Fruit fly (Drosophila melanogaster) Kc167 (cell line): ENCODE data around the gene PGAP2.

ENCODE experiments used
- h ChIP-seq: fragments of >200 bp; optimal IDR thresholded peaks from 3 replicates; lab custom pipeline; 2018; ENCODE audit warnings: missing external identifiers
- insv ChIP-seq: fragments of >200 bp; optimal IDR thresholded peaks from 3 replicates; lab custom pipeline; 2018; ENCODE audit warnings: missing external identifiers
- ttk ChIP-seq: sonication (Bioruptor generic); optimal IDR thresholded peaks from 2 replicates; lab custom pipeline; 2017; ENCODE audit warnings: missing external identifiers

- TF ChIP-seq ttk (lab: Kevin White, UChicago): no peak
- peak; percentile 56 for TF ChIP-seq h (lab: Kevin White, UChicago)
- TF ChIP-seq insv: peak; percentile 3
Measured at dm6 chr2L:852647-853111, 33.4 kb upstream of the PGAP2 start, which contains the start of the genes CG4291 and kraken.
